Fruit fly (Drosophila melanogaster) whole organism, embryonic: ENCODE results near the gene Syt1.

ENCODE experiments used
- CG10147 ChIP-seq: fragments of 200-800 bp; sonication (Bioruptor generic); optimal IDR thresholded peaks from 2 replicates; lab custom pipeline; 2019; ENCODE audit warnings: missing biosample characterization, mild to moderate bottlenecking, missing genetic modification characterization, moderate library complexity
- CG17912 ChIP-seq: fragments of 200-800 bp; sonication (Bioruptor generic); optimal IDR thresholded peaks from 2 replicates; lab custom pipeline; 2018; ENCODE audit warnings: missing biosample characterization, mild to moderate bottlenecking, missing genetic modification characterization
- Poxn ChIP-seq: fragments of 200-800 bp; sonication (Bioruptor generic); IDR thresholded peaks from 2 replicates; pipeline ENCODE4 v1.3.6; 2022; ENCODE audit warnings: missing biosample characterization, missing genetic modification characterization
- eve ChIP-seq, 2 experiments: fragments of >200 bp; optimal IDR thresholded peaks; 2 replicates each; lab custom pipeline; 2017; ENCODE audit warnings: missing biosample characterization in 2 of 2, missing genetic modification characterization in 2 of 2
- psq ChIP-seq: fragments of 200-800 bp; sonication (Bioruptor generic); optimal IDR thresholded peaks from 2 replicates; lab custom pipeline; 2017; ENCODE audit warnings: missing biosample characterization, missing genetic modification characterization
- salm ChIP-seq: fragments of 200-800 bp; sonication (Bioruptor generic); optimal IDR thresholded peaks from 2 replicates; lab custom pipeline; 2018; ENCODE audit warnings: missing biosample characterization, mild to moderate bottlenecking, missing genetic modification characterization

DNA sequence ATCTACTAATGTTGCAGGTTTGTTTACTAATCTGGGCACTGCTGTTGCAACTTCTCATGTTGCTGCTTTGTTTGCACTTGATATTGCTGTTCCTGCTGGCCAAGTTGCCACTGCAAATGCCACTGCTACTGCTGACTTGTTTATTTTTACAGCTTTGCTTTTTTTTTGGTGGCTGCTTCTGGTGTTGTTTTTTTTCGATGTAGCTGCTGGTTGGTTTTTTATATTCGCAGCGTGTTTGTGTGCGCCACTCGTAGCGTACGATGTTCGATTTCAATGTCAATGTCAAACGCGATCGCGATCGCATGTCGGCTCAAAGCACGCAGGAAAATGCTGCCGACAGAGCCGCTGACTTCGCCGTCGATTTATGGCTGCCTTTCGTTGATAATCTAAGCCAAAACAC is 72.0 kb downstream of the Syt1 start:
- TF ChIP-seq CG17912 (GFP tag; lab: Kevin White, UChicago) (no peak), salm (tag; lab: Kevin White, UChicago) (no peak), Poxn (GFP tag; lab: Robert Waterston, UW) (no peak), psq (GFP tag; lab: Kevin White, UChicago) (no peak), eve (GFP tag; optimal IDR thresholded peaks at IDR 0.05; lab: Kevin White, UChicago) (no peak), CG10147 (no peak)
